Worm (Caenorhabditis elegans) whole organism, L1 larva: Measurements from ENCODE around the gene C36E8.6.

Source experiments
- fkh-4 ChIP-seq: sonication (generic microtip); optimal IDR thresholded peaks from 2 replicates; lab custom pipeline; 2016; ENCODE audit warnings: missing compliant biosample characterization, missing genetic modification characterization, borderline replicate concordance
- fkh-8 ChIP-seq: sonication (generic microtip); optimal IDR thresholded peaks from 2 replicates; lab custom pipeline; 2016; ENCODE audit warnings: mild to moderate bottlenecking, missing genetic modification characterization, missing compliant biosample characterization
- fos-1 ChIP-seq: fragments of 150-350 bp; optimal IDR thresholded peaks from 2 replicates; lab custom pipeline; 2014; ENCODE audit warnings: missing biosample characterization, missing genetic modification characterization
- nhr-237 ChIP-seq: fragments of 150-350 bp; optimal IDR thresholded peaks from 2 replicates; lab custom pipeline; 2014; ENCODE audit warnings: missing biosample characterization, missing genetic modification characterization

ce11 chrIII:3986368-3986767 is 1.5 kb upstream of the C36E8.6 start, which contains the start of gene Y1A5A.1:
- TF ChIP-seq nhr-237 = no peak
- no peak for TF ChIP-seq fkh-8 (tag; lab: Kevin White, UChicago)
- TF ChIP-seq fos-1 (tag; lab: Kevin White, UChicago) = no peak
- no peak for TF ChIP-seq fkh-4
